Fruit fly (Drosophila melanogaster) whole organism, prepupa: ENCODE measurements around the gene SWIP.

Experiments used
- Blimp-1 ChIP-seq: fragments of 200-800 bp; sonication (Bioruptor generic); optimal IDR thresholded peaks from 3 replicates; lab custom pipeline; 2017; ENCODE audit warnings: missing biosample characterization, missing genetic modification characterization, mild to moderate bottlenecking, moderate library complexity, missing genetic modification reagents
- CG10669 ChIP-seq: fragments of 200-800 bp; sonication (Bioruptor generic); optimal IDR thresholded peaks from 3 replicates; lab custom pipeline; 2018; ENCODE audit warnings: missing biosample characterization, mild to moderate bottlenecking, missing genetic modification characterization, moderate library complexity
- CG11294 ChIP-seq: fragments of 200-800 bp; sonication (Bioruptor generic); IDR thresholded peaks from 2 replicates; pipeline ENCODE4 v1.3.6; 2022; ENCODE audit warnings: missing biosample characterization, missing genetic modification characterization
- CG11762 ChIP-seq: fragments of 200-800 bp; sonication (Bioruptor generic); optimal IDR thresholded peaks from 3 replicates; lab custom pipeline; 2016; ENCODE audit warnings: missing biosample characterization, missing genetic modification characterization; ENCODE audit not compliant: insufficient read depth
- CG11902 ChIP-seq: fragments of 200-800 bp; sonication (Bioruptor generic); optimal IDR thresholded peaks from 3 replicates; lab custom pipeline; 2016; ENCODE audit warnings: missing biosample characterization, missing genetic modification characterization
- CG1621 ChIP-seq: fragments of 200-800 bp; sonication (Bioruptor generic); optimal IDR thresholded peaks from 3 replicates; lab custom pipeline; 2018; ENCODE audit warnings: missing biosample characterization, mild to moderate bottlenecking, missing genetic modification characterization
- CG16779 ChIP-seq: fragments of 200-800 bp; sonication (Bioruptor generic); optimal IDR thresholded peaks from 3 replicates; lab custom pipeline; 2017; ENCODE audit warnings: missing biosample characterization, mild to moderate bottlenecking, missing genetic modification characterization
- CG3032 ChIP-seq: fragments of 200-800 bp; optimal IDR thresholded peaks from 2 replicates; lab custom pipeline; 2019; ENCODE audit warnings: missing biosample characterization, mild to moderate bottlenecking, missing genetic modification characterization, moderate library complexity
- CG31627 ChIP-seq: fragments of 200-800 bp; sonication (Bioruptor generic); optimal IDR thresholded peaks from 3 replicates; lab custom pipeline; 2016; ENCODE audit warnings: missing biosample characterization, missing genetic modification characterization
- CG32006 ChIP-seq: fragments of 200-800 bp; sonication (Bioruptor generic); optimal IDR thresholded peaks from 3 replicates; lab custom pipeline; 2017; ENCODE audit warnings: missing biosample characterization, mild to moderate bottlenecking, missing genetic modification characterization
- CG34406 ChIP-seq: fragments of 200-800 bp; sonication (Bioruptor generic); optimal IDR thresholded peaks from 3 replicates; lab custom pipeline; 2016; ENCODE audit warnings: missing biosample characterization, missing genetic modification characterization
- CG3919 ChIP-seq: fragments of 200-800 bp; sonication (Bioruptor generic); optimal IDR thresholded peaks from 3 replicates; lab custom pipeline; 2016; ENCODE audit warnings: missing biosample characterization, missing genetic modification characterization
- CG4318 ChIP-seq: fragments of 200-800 bp; sonication (Bioruptor generic); optimal IDR thresholded peaks from 3 replicates; lab custom pipeline; 2017; ENCODE audit warnings: missing biosample characterization, mild to moderate bottlenecking, missing genetic modification characterization
- CG6163 ChIP-seq: fragments of 200-800 bp; sonication (Bioruptor generic); IDR thresholded peaks from 3 replicates; pipeline ENCODE4 v1.3.6; 2022; ENCODE audit warnings: missing biosample characterization, missing genetic modification characterization
- CG6792 ChIP-seq: fragments of 200-800 bp; sonication (Bioruptor generic); optimal IDR thresholded peaks from 3 replicates; lab custom pipeline; 2016; ENCODE audit warnings: missing biosample characterization, missing genetic modification characterization
- CG6808 ChIP-seq: fragments of 200-800 bp; sonication (Bioruptor generic); optimal IDR thresholded peaks from 3 replicates; lab custom pipeline; 2017; ENCODE audit warnings: missing biosample characterization, missing genetic modification characterization, mild to moderate bottlenecking, moderate library complexity, missing genetic modification reagents
- CG6854 ChIP-seq: fragments of 200-800 bp; sonication (Bioruptor generic); optimal IDR thresholded peaks from 2 replicates; lab custom pipeline; 2017; ENCODE audit warnings: missing biosample characterization, mild to moderate bottlenecking, missing genetic modification characterization
- CG7368 ChIP-seq: fragments of 200-800 bp; sonication (Bioruptor generic); optimal IDR thresholded peaks from 3 replicates; lab custom pipeline; 2016; ENCODE audit warnings: missing biosample characterization, missing genetic modification characterization
- CG8119 ChIP-seq: fragments of 200-800 bp; sonication (Bioruptor generic); IDR thresholded peaks from 3 replicates; pipeline ENCODE4 v1.3.6; 2022; ENCODE audit warnings: missing biosample characterization, missing genetic modification characterization
- CG8319 ChIP-seq: fragments of 200-800 bp; sonication (Bioruptor generic); optimal IDR thresholded peaks from 3 replicates; lab custom pipeline; 2016; ENCODE audit warnings: missing biosample characterization, missing genetic modification characterization
- CG8632 ChIP-seq: fragments of 200-800 bp; sonication (Bioruptor generic); optimal IDR thresholded peaks from 3 replicates; lab custom pipeline; 2016; ENCODE audit warnings: missing biosample characterization, missing genetic modification characterization
- CG9139 ChIP-seq: fragments of 200-800 bp; sonication (Bioruptor generic); optimal IDR thresholded peaks from 3 replicates; lab custom pipeline; 2017; ENCODE audit warnings: missing biosample characterization, mild to moderate bottlenecking, missing genetic modification characterization
- Eip75B ChIP-seq: fragments of 200-800 bp; sonication (Bioruptor generic); optimal IDR thresholded peaks from 3 replicates; lab custom pipeline; 2016; ENCODE audit warnings: missing biosample characterization, missing genetic modification characterization
- Eip93F ChIP-seq: fragments of 200-800 bp; sonication (Bioruptor generic); optimal IDR thresholded peaks from 2 replicates; lab custom pipeline; 2016; ENCODE audit warnings: missing biosample characterization, mild to moderate bottlenecking, missing genetic modification characterization
- Ets21C ChIP-seq: fragments of 200-800 bp; sonication (Bioruptor generic); optimal IDR thresholded peaks from 3 replicates; lab custom pipeline; 2016; ENCODE audit warnings: missing biosample characterization, missing genetic modification characterization
- Ets96B ChIP-seq: fragments of 200-800 bp; optimal IDR thresholded peaks from 2 replicates; lab custom pipeline; 2019; ENCODE audit warnings: missing biosample characterization, mild to moderate bottlenecking, missing genetic modification characterization, moderate library complexity
- Gug ChIP-seq: fragments of 200-800 bp; sonication (Bioruptor generic); IDR thresholded peaks from 2 replicates; pipeline ENCODE4 v1.3.6; 2022; ENCODE audit warnings: missing biosample characterization, missing genetic modification characterization
- Hr38 ChIP-seq: sonication (Bioruptor generic); optimal IDR thresholded peaks from 2 replicates; lab custom pipeline; 2016; ENCODE audit warnings: missing biosample characterization, missing genetic modification characterization
- Lpt ChIP-seq: fragments of 200-800 bp; sonication (Bioruptor generic); optimal IDR thresholded peaks from 3 replicates; lab custom pipeline; 2016; ENCODE audit warnings: missing biosample characterization, missing genetic modification characterization
- Met ChIP-seq: fragments of 200-800 bp; sonication (Bioruptor generic); optimal IDR thresholded peaks from 3 replicates; lab custom pipeline; 2016; ENCODE audit warnings: missing biosample characterization, missing genetic modification characterization
- OdsH ChIP-seq: fragments of 200-800 bp; sonication (Bioruptor generic); optimal IDR thresholded peaks from 3 replicates; lab custom pipeline; 2016; ENCODE audit warnings: missing biosample characterization, missing genetic modification characterization
- Sox102F ChIP-seq: fragments of 200-800 bp; sonication (Bioruptor generic); optimal IDR thresholded peaks from 2 replicates; lab custom pipeline; 2016; ENCODE audit warnings: missing biosample characterization, mild to moderate bottlenecking, missing genetic modification characterization
- Sox14 ChIP-seq: fragments of 200-800 bp; sonication (Bioruptor generic); optimal IDR thresholded peaks from 3 replicates; lab custom pipeline; 2016; ENCODE audit warnings: missing biosample characterization, missing genetic modification characterization
- Sox15 ChIP-seq: fragments of 200-800 bp; sonication (Bioruptor generic); optimal IDR thresholded peaks from 3 replicates; lab custom pipeline; 2016; ENCODE audit warnings: missing biosample characterization, missing genetic modification characterization
- achi ChIP-seq: fragments of 200-800 bp; sonication (Bioruptor generic); optimal IDR thresholded peaks from 3 replicates; lab custom pipeline; 2016; ENCODE audit warnings: missing biosample characterization, missing genetic modification characterization
- acj6 ChIP-seq: fragments of 200-800 bp; sonication (Bioruptor generic); optimal IDR thresholded peaks from 3 replicates; lab custom pipeline; 2016; ENCODE audit warnings: missing biosample characterization, missing genetic modification characterization
- cyc ChIP-seq: fragments of 200-800 bp; sonication (Bioruptor generic); optimal IDR thresholded peaks from 3 replicates; lab custom pipeline; 2016; ENCODE audit warnings: missing biosample characterization, missing genetic modification characterization
- dsx ChIP-seq: fragments of 200-800 bp; optimal IDR thresholded peaks from 3 replicates; lab custom pipeline; 2019; ENCODE audit warnings: missing biosample characterization, mild to moderate bottlenecking, missing genetic modification characterization, moderate library complexity; ENCODE audit not compliant: poor library complexity, severe bottlenecking
- eg ChIP-seq: fragments of 200-800 bp; sonication (Bioruptor generic); IDR thresholded peaks from 3 replicates; pipeline ENCODE4 v1.3.6; 2022; ENCODE audit warnings: missing biosample characterization, missing genetic modification characterization
- esn ChIP-seq: fragments of 200-800 bp; sonication (Bioruptor generic); optimal IDR thresholded peaks from 2 replicates; lab custom pipeline; 2016; ENCODE audit warnings: missing biosample characterization, mild to moderate bottlenecking, missing genetic modification characterization, moderate library complexity
- fd59A ChIP-seq: fragments of 200-800 bp; sonication (Bioruptor generic); optimal IDR thresholded peaks from 2 replicates; lab custom pipeline; 2017; ENCODE audit warnings: missing biosample characterization, mild to moderate bottlenecking, missing genetic modification characterization, missing genetic modification reagents
- fd85E ChIP-seq: fragments of 200-800 bp; sonication (Bioruptor generic); optimal IDR thresholded peaks from 3 replicates; lab custom pipeline; 2016; ENCODE audit warnings: missing biosample characterization, missing genetic modification characterization
- fkh ChIP-seq: fragments of 200-800 bp; sonication (Bioruptor generic); optimal IDR thresholded peaks from 3 replicates; lab custom pipeline; 2017; ENCODE audit warnings: missing biosample characterization, mild to moderate bottlenecking, missing genetic modification characterization, moderate library complexity
- lz ChIP-seq: fragments of 200-800 bp; sonication (Bioruptor generic); optimal IDR thresholded peaks from 3 replicates; lab custom pipeline; 2016; ENCODE audit warnings: missing biosample characterization, missing genetic modification characterization
- net ChIP-seq: fragments of 200-800 bp; sonication (Bioruptor generic); optimal IDR thresholded peaks from 3 replicates; lab custom pipeline; 2016; ENCODE audit warnings: missing biosample characterization, missing genetic modification characterization
- pdm3 ChIP-seq: fragments of 200-800 bp; sonication (Bioruptor generic); optimal IDR thresholded peaks from 3 replicates; lab custom pipeline; 2016; ENCODE audit warnings: missing biosample characterization, missing genetic modification characterization
- salr ChIP-seq, 2 experiments: fragments of 200-800 bp; sonication (Bioruptor generic); optimal IDR thresholded peaks; 3 replicates each; lab custom pipeline; 2016 to 2018; ENCODE audit warnings: missing biosample characterization in 2 of 2, missing genetic modification characterization in 2 of 2, mild to moderate bottlenecking in 1 of 2
- spab ChIP-seq: fragments of 200-800 bp; sonication (Bioruptor generic); optimal IDR thresholded peaks from 2 replicates; lab custom pipeline; 2017; ENCODE audit warnings: missing biosample characterization, mild to moderate bottlenecking, missing genetic modification characterization, missing genetic modification reagents
- ss ChIP-seq, 2 experiments: fragments of 200-800 bp; sonication (Bioruptor generic); optimal IDR thresholded peaks; 2 replicates in 1 of 2; 3 replicates in 1 of 2; lab custom pipeline; 2017 to 2018; ENCODE audit warnings: mild to moderate bottlenecking in 2 of 2, missing biosample characterization in 2 of 2, missing genetic modification characterization in 2 of 2, moderate library complexity in 1 of 2
- svp ChIP-seq: fragments of 200-800 bp; sonication (Bioruptor generic); peaks from one replicate; lab custom pipeline; 2016; ENCODE audit warnings: missing biosample characterization, missing genetic modification characterization
- topi ChIP-seq: fragments of 200-800 bp; sonication (Bioruptor generic); optimal IDR thresholded peaks from 3 replicates; lab custom pipeline; 2016; ENCODE audit warnings: missing biosample characterization, missing genetic modification characterization
- vri ChIP-seq: fragments of 200-800 bp; sonication (Bioruptor generic); optimal IDR thresholded peaks from 3 replicates; lab custom pipeline; 2016; ENCODE audit warnings: missing biosample characterization, mild to moderate bottlenecking, missing genetic modification characterization

SWIP gene

DNA sequence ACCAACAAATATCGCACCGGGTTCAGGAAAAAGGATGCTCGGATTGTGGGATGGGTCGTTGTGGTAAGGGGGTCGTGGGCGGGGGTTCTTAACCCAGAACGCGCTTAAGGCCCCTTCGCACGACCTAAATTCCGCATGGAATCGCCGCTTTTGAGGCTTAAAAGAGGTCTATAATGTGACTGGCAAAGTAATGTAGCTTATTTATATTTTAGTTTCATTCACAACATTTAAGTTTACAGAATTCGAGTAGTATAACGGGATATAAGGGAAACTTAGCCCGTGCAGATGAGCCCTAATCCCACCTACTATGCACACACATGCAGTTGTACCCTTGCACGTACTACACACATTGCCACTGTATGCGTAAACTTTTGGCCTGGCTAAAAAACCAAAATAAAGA, 34.7 kb upstream of the SWIP start:
- peak; percentile 86 for TF ChIP-seq CG34406 (GFP tag; lab: Kevin White, UChicago)
- no peak for TF ChIP-seq fkh
- peak; percentile 89 for TF ChIP-seq fd59A (GFP tag; lab: Kevin White, UChicago)
- peak; percentile 80 for TF ChIP-seq vri (GFP tag; lab: Kevin White, UChicago)
- TF ChIP-seq achi (GFP tag; lab: Kevin White, UChicago), result peak; percentile 85
- TF ChIP-seq Ets21C, result peak; percentile 71
- TF ChIP-seq eg (GFP tag; lab: Robert Waterston, UW), result peak; percentile 90
- TF ChIP-seq esn (GFP tag; lab: Kevin White, UChicago), result peak; percentile 79
- TF ChIP-seq Blimp-1 (GFP tag; lab: Kevin White, UChicago), result peak; percentile 70
- peak; percentile 75 for TF ChIP-seq CG11762 (GFP tag; lab: Kevin White, UChicago)
- TF ChIP-seq CG6792 (GFP tag; lab: Kevin White, UChicago), result peak; percentile 88
- TF ChIP-seq Eip75B, result peak; percentile 78
- peak; percentile 87 for TF ChIP-seq CG3032 (tag; lab: Kevin White, UChicago)
- peak; percentile 79 for TF ChIP-seq OdsH
- TF ChIP-seq Sox14 (GFP tag; lab: Kevin White, UChicago), result peak; percentile 86
- peak; percentile 77 for TF ChIP-seq CG31627 (GFP tag; lab: Kevin White, UChicago)
- TF ChIP-seq fd85E (GFP tag; lab: Kevin White, UChicago), result peak; percentile 13
- peak; percentile 73 for TF ChIP-seq svp
- TF ChIP-seq CG7368 (GFP tag; lab: Kevin White, UChicago), result peak; percentile 75
- TF ChIP-seq Met (GFP tag; lab: Kevin White, UChicago), result peak; percentile 87
- TF ChIP-seq CG10669 (GFP tag; lab: Kevin White, UChicago), result peak; percentile 88
- peak; percentile 85 for TF ChIP-seq CG8632 (GFP tag; lab: Kevin White, UChicago)
- TF ChIP-seq topi (GFP tag; lab: Kevin White, UChicago), result peak; percentile 87
- peak; percentile 90 to 91 for TF ChIP-seq ss (GFP tag; optimal IDR thresholded peaks at IDR 0.05; lab: Kevin White, UChicago)
- peak; percentile 94 for TF ChIP-seq CG6808
- TF ChIP-seq cyc (GFP tag; lab: Kevin White, UChicago), result peak; percentile 65
- peak; percentile 80 for TF ChIP-seq acj6 (GFP tag; lab: Kevin White, UChicago)
- peak; percentile 50 to 80 for TF ChIP-seq salr (GFP tag; optimal IDR thresholded peaks at IDR 0.05; lab: Kevin White, UChicago)
- peak; percentile 90 for TF ChIP-seq CG8119 (GFP tag; lab: Robert Waterston, UW)
- peak; percentile 87 for TF ChIP-seq Sox102F
- peak; percentile 83 for TF ChIP-seq CG9139 (GFP tag; lab: Kevin White, UChicago)
- TF ChIP-seq CG11902 (GFP tag; lab: Kevin White, UChicago), result peak; percentile 36
- peak; percentile 79 for TF ChIP-seq net (GFP tag; lab: Kevin White, UChicago)
- TF ChIP-seq CG4318 (GFP tag; lab: Kevin White, UChicago), result peak; percentile 63
- TF ChIP-seq CG1621 (tag; lab: Kevin White, UChicago), result peak; percentile 92
- peak; percentile 86 for TF ChIP-seq dsx (GFP tag; lab: Kevin White, UChicago)
- TF ChIP-seq Gug, result peak; percentile 71
- TF ChIP-seq CG6854, result peak; percentile 88
- peak; percentile 68 for TF ChIP-seq CG8319 (GFP tag; lab: Kevin White, UChicago)
- peak; percentile 86 for TF ChIP-seq Ets96B (tag; lab: Kevin White, UChicago)
- peak; percentile 70; the same call in 1 of the 2 replicates for TF ChIP-seq CG11294 (GFP tag; lab: Robert Waterston, UW)
- peak; percentile 78 for TF ChIP-seq lz (GFP tag; lab: Kevin White, UChicago)
- no peak for TF ChIP-seq Hr38 (GFP tag; lab: Kevin White, UChicago)
- TF ChIP-seq Eip93F, result peak; percentile 73
- peak; percentile 69 for TF ChIP-seq Sox15 (GFP tag; lab: Kevin White, UChicago)
- TF ChIP-seq spab (GFP tag; lab: Kevin White, UChicago), result peak; percentile 83
- TF ChIP-seq Lpt (GFP tag; lab: Kevin White, UChicago), result peak; percentile 71
- peak; percentile 79 for TF ChIP-seq pdm3
- peak; percentile 93 for TF ChIP-seq CG6163
- peak; percentile 85 for TF ChIP-seq CG3919
- TF ChIP-seq CG16779 (tag; lab: Kevin White, UChicago), result peak; percentile 82
- peak; percentile 78 for TF ChIP-seq CG32006 (GFP tag; lab: Kevin White, UChicago)
